Fruit fly (Drosophila melanogaster) whole organism, embryonic: Measurements from ENCODE around the gene CG4210.
A peak's percentile ranks its signal among the peaks of the same experiment; 100 is the strongest.

Experiments used
- Antp ChIP-seq: fragments of 200-800 bp; sonication (Bioruptor generic); optimal IDR thresholded peaks from 3 replicates; lab custom pipeline; 2016; ENCODE audit warnings: missing biosample characterization, missing genetic modification characterization
- C15 ChIP-seq: fragments of 200-800 bp; sonication (Bioruptor generic); IDR thresholded peaks from 3 replicates; pipeline ENCODE4 v1.3.6; 2022; ENCODE audit warnings: missing biosample characterization, missing genetic modification characterization
- CG1024 ChIP-seq: fragments of 200-800 bp; sonication (Bioruptor generic); IDR thresholded peaks from 2 replicates; pipeline ENCODE4 v1.3.6; 2022; ENCODE audit warnings: missing biosample characterization, missing genetic modification characterization
- CG10321 ChIP-seq: fragments of 200-800 bp; sonication (Bioruptor generic); IDR thresholded peaks from 2 replicates; pipeline ENCODE4 v1.3.6; 2022; ENCODE audit warnings: missing biosample characterization, missing genetic modification characterization
- CG10366 ChIP-seq: fragments of 200-800 bp; sonication (Bioruptor generic); IDR thresholded peaks from 2 replicates; pipeline ENCODE4 v1.3.6; 2022; ENCODE audit warnings: missing biosample characterization, missing genetic modification characterization
- CG10565 ChIP-seq: fragments of 200-800 bp; sonication (Bioruptor generic); optimal IDR thresholded peaks from 3 replicates; lab custom pipeline; 2016; ENCODE audit warnings: missing biosample characterization, mild to moderate bottlenecking, missing genetic modification characterization
- CG11247 ChIP-seq: fragments of 200-800 bp; sonication (Bioruptor generic); IDR thresholded peaks from 2 replicates; pipeline ENCODE4 v1.3.6; 2022; ENCODE audit warnings: missing biosample characterization, missing genetic modification characterization
- CG12219 ChIP-seq: fragments of 200-800 bp; sonication (Bioruptor generic); optimal IDR thresholded peaks from 3 replicates; lab custom pipeline; 2018; ENCODE audit warnings: missing biosample characterization, mild to moderate bottlenecking, missing genetic modification characterization
- CG16779 ChIP-seq: fragments of 200-800 bp; sonication (Bioruptor generic); IDR thresholded peaks from 2 replicates; pipeline ENCODE4 v1.3.6; 2022; ENCODE audit warnings: missing biosample characterization, missing genetic modification characterization
- CG17186 ChIP-seq: fragments of 200-800 bp; sonication (Bioruptor generic); optimal IDR thresholded peaks from 3 replicates; lab custom pipeline; 2017; ENCODE audit warnings: missing biosample characterization, missing genetic modification reagents, missing genetic modification characterization
- CG2199 ChIP-seq: fragments of 200-800 bp; sonication (Bioruptor generic); IDR thresholded peaks from 3 replicates; pipeline ENCODE4 v1.3.6; 2022; ENCODE audit warnings: missing biosample characterization, missing genetic modification characterization
- CG2712 ChIP-seq: fragments of 200-800 bp; optimal IDR thresholded peaks from 3 replicates; lab custom pipeline; 2019; ENCODE audit warnings: missing biosample characterization, mild to moderate bottlenecking, missing genetic modification characterization, moderate library complexity
- CG31388 ChIP-seq: fragments of 200-800 bp; sonication (Bioruptor generic); optimal IDR thresholded peaks from 2 replicates; lab custom pipeline; 2016; ENCODE audit warnings: missing biosample characterization, missing genetic modification characterization
- CG32532 ChIP-seq: fragments of 200-800 bp; sonication (Bioruptor generic); IDR thresholded peaks from 2 replicates; pipeline ENCODE4 v1.3.6; 2022; ENCODE audit warnings: missing biosample characterization, missing genetic modification characterization
- CG33213 ChIP-seq: fragments of 200-800 bp; sonication (Bioruptor generic); optimal IDR thresholded peaks from 3 replicates; lab custom pipeline; 2016; ENCODE audit warnings: missing biosample characterization, missing genetic modification characterization
- CG42726 ChIP-seq: fragments of 200-800 bp; sonication (Bioruptor generic); IDR thresholded peaks from 2 replicates; pipeline ENCODE4 v1.3.6; 2022; ENCODE audit warnings: missing biosample characterization, missing genetic modification characterization; ENCODE audit not compliant: partially characterized antibody
- CG4730 ChIP-seq: fragments of 200-800 bp; sonication (Bioruptor generic); IDR thresholded peaks from 2 replicates; pipeline ENCODE4 v1.3.6; 2022; ENCODE audit warnings: missing biosample characterization, missing genetic modification characterization
- CG6254 ChIP-seq: fragments of 200-800 bp; sonication (Bioruptor generic); optimal IDR thresholded peaks from 3 replicates; lab custom pipeline; 2017; ENCODE audit warnings: mild to moderate bottlenecking, missing biosample characterization, missing genetic modification reagents, missing genetic modification characterization
- Drgx ChIP-seq: fragments of 200-800 bp; sonication (Bioruptor generic); IDR thresholded peaks from 2 replicates; pipeline ENCODE4 v1.3.6; 2022; ENCODE audit warnings: missing biosample characterization, missing genetic modification characterization
- Gug ChIP-seq: fragments of 200-800 bp; sonication (Bioruptor generic); IDR thresholded peaks from 4 replicates; pipeline ENCODE4 v1.3.6; 2022; ENCODE audit warnings: missing biosample characterization, missing genetic modification characterization
- Max ChIP-seq: fragments of 200-800 bp; sonication (Bioruptor generic); optimal IDR thresholded peaks from 2 replicates; lab custom pipeline; 2016; ENCODE audit warnings: missing biosample characterization, mild to moderate bottlenecking, missing genetic modification characterization
- Meics ChIP-seq: fragments of 200-800 bp; sonication (Bioruptor generic); optimal IDR thresholded peaks from 2 replicates; lab custom pipeline; 2017; ENCODE audit warnings: missing biosample characterization, mild to moderate bottlenecking, missing genetic modification characterization
- NC2α ChIP-seq: fragments of 200-800 bp; sonication (Bioruptor generic); optimal IDR thresholded peaks from 2 replicates; lab custom pipeline; 2016; ENCODE audit warnings: missing biosample characterization, missing genetic modification characterization
- Sry-δ ChIP-seq: fragments of 200-800 bp; sonication (Bioruptor generic); optimal IDR thresholded peaks from 2 replicates; lab custom pipeline; 2016; ENCODE audit warnings: missing biosample characterization, missing genetic modification characterization
- YL-1 ChIP-seq: fragments of 200-800 bp; sonication (Bioruptor generic); optimal IDR thresholded peaks from 3 replicates; lab custom pipeline; 2017; ENCODE audit warnings: missing biosample characterization, mild to moderate bottlenecking, missing genetic modification characterization
- ac ChIP-seq: fragments of 200-800 bp; sonication (Bioruptor generic); optimal IDR thresholded peaks from 3 replicates; lab custom pipeline; 2017; ENCODE audit warnings: missing biosample characterization, mild to moderate bottlenecking, missing genetic modification characterization
- al ChIP-seq: fragments of 200-800 bp; sonication (Bioruptor generic); IDR thresholded peaks from 2 replicates; pipeline ENCODE4 v1.3.6; 2022; ENCODE audit warnings: missing biosample characterization, missing genetic modification characterization
- aop ChIP-seq: fragments of 200-800 bp; sonication (Bioruptor generic); IDR thresholded peaks from 2 replicates; pipeline ENCODE4 v1.3.6; 2022; ENCODE audit warnings: missing biosample characterization, missing genetic modification characterization
- ap ChIP-seq: fragments of 200-800 bp; sonication (Bioruptor generic); IDR thresholded peaks from 2 replicates; pipeline ENCODE4 v1.3.6; 2022; ENCODE audit warnings: missing biosample characterization, missing genetic modification characterization
- cato ChIP-seq: fragments of 200-800 bp; sonication (Bioruptor generic); optimal IDR thresholded peaks from 2 replicates; lab custom pipeline; 2016; ENCODE audit warnings: missing biosample characterization, missing genetic modification characterization, borderline replicate concordance
- chm ChIP-seq: fragments of 200-800 bp; sonication (Bioruptor generic); IDR thresholded peaks from 2 replicates; pipeline ENCODE4 v1.3.6; 2022; ENCODE audit warnings: missing biosample characterization, missing genetic modification characterization
- dan ChIP-seq: fragments of 200-800 bp; sonication (Bioruptor generic); IDR thresholded peaks from 2 replicates; pipeline ENCODE4 v1.3.6; 2022; ENCODE audit warnings: missing biosample characterization, missing genetic modification characterization
- fd3F ChIP-seq: fragments of 200-800 bp; sonication (Bioruptor generic); optimal IDR thresholded peaks from 2 replicates; lab custom pipeline; 2018; ENCODE audit warnings: missing biosample characterization, mild to moderate bottlenecking, missing genetic modification characterization, moderate library complexity
- gt ChIP-seq: fragments of 200-800 bp; sonication (Bioruptor generic); IDR thresholded peaks from 2 replicates; pipeline ENCODE4 v1.3.6; 2022; ENCODE audit warnings: missing biosample characterization, missing genetic modification characterization
- hbn ChIP-seq: fragments of 200-800 bp; sonication (Bioruptor generic); IDR thresholded peaks from 2 replicates; pipeline ENCODE4 v1.3.6; 2022; ENCODE audit warnings: missing biosample characterization, missing genetic modification characterization; ENCODE audit not compliant: partially characterized antibody
- kah ChIP-seq: fragments of 200-800 bp; sonication (Bioruptor generic); optimal IDR thresholded peaks from 2 replicates; lab custom pipeline; 2018; ENCODE audit warnings: missing biosample characterization, mild to moderate bottlenecking, missing genetic modification characterization
- kay ChIP-seq: fragments of 200-800 bp; sonication (Bioruptor generic); optimal IDR thresholded peaks from 2 replicates; lab custom pipeline; 2016; ENCODE audit warnings: missing biosample characterization, missing genetic modification characterization
- lov ChIP-seq, 2 experiments: fragments of 200-800 bp in 1 of 2; fragments of >200 bp in 1 of 2; sonication (Bioruptor generic) in 1 of 2; IDR thresholded peaks in 1 of 2; optimal IDR thresholded peaks in 1 of 2; 2 replicates in 1 of 2; 3 replicates in 1 of 2; pipeline versions ENCODE4 v1.3.6 to Lab custom; 2017 to 2022; ENCODE audit warnings: missing biosample characterization in 1 of 2, missing genetic modification characterization in 1 of 2
- mld ChIP-seq: fragments of 200-800 bp; sonication (Bioruptor generic); IDR thresholded peaks from 3 replicates; pipeline ENCODE4 v1.3.6; 2022; ENCODE audit warnings: missing biosample characterization, missing genetic modification characterization; ENCODE audit not compliant: partially characterized antibody
- nau ChIP-seq: fragments of 200-800 bp; sonication (Bioruptor generic); optimal IDR thresholded peaks from 3 replicates; lab custom pipeline; 2017; ENCODE audit warnings: missing biosample characterization, mild to moderate bottlenecking, missing genetic modification characterization, missing genetic modification reagents
- nerfin-2 ChIP-seq: fragments of 200-800 bp; sonication (Bioruptor generic); IDR thresholded peaks from 2 replicates; pipeline ENCODE4 v1.3.6; 2022; ENCODE audit warnings: missing biosample characterization, missing genetic modification characterization; ENCODE audit not compliant: partially characterized antibody
- pan ChIP-seq, 4 experiments: fragments of >200 bp in 3 of 4; fragments of 200-800 bp in 1 of 4; sonication (Bioruptor generic) in 1 of 4; optimal IDR thresholded peaks in 3 of 4; IDR thresholded peaks in 1 of 4; 2 replicates each; pipeline versions ENCODE4 v1.3.6 to Lab custom; 2017 to 2022; ENCODE audit warnings: missing biosample characterization in 2 of 4, missing genetic modification characterization in 2 of 4, mixed read lengths in 1 of 4
- prd ChIP-seq, 3 experiments: fragments of >200 bp in 2 of 3; fragments of 200-800 bp in 1 of 3; sonication (Bioruptor generic) in 1 of 3; optimal IDR thresholded peaks in 2 of 3; IDR thresholded peaks in 1 of 3; 2 replicates in 2 of 3; 3 replicates in 1 of 3; pipeline versions ENCODE4 v1.3.6 to Lab custom; 2017 to 2022; ENCODE audit warnings: missing biosample characterization in 1 of 3, missing genetic modification characterization in 1 of 3
- salm ChIP-seq: fragments of 200-800 bp; sonication (Bioruptor generic); optimal IDR thresholded peaks from 2 replicates; lab custom pipeline; 2018; ENCODE audit warnings: missing biosample characterization, mild to moderate bottlenecking, missing genetic modification characterization
- tio ChIP-seq: fragments of 200-800 bp; sonication (Bioruptor generic); optimal IDR thresholded peaks from 2 replicates; lab custom pipeline; 2017; ENCODE audit warnings: missing biosample characterization, missing genetic modification characterization, inconsistent platforms
- trh ChIP-seq: fragments of 200-800 bp; sonication (Bioruptor generic); optimal IDR thresholded peaks from 2 replicates; lab custom pipeline; 2016; ENCODE audit warnings: missing biosample characterization, missing genetic modification characterization

CG4210 gene

DNA sequence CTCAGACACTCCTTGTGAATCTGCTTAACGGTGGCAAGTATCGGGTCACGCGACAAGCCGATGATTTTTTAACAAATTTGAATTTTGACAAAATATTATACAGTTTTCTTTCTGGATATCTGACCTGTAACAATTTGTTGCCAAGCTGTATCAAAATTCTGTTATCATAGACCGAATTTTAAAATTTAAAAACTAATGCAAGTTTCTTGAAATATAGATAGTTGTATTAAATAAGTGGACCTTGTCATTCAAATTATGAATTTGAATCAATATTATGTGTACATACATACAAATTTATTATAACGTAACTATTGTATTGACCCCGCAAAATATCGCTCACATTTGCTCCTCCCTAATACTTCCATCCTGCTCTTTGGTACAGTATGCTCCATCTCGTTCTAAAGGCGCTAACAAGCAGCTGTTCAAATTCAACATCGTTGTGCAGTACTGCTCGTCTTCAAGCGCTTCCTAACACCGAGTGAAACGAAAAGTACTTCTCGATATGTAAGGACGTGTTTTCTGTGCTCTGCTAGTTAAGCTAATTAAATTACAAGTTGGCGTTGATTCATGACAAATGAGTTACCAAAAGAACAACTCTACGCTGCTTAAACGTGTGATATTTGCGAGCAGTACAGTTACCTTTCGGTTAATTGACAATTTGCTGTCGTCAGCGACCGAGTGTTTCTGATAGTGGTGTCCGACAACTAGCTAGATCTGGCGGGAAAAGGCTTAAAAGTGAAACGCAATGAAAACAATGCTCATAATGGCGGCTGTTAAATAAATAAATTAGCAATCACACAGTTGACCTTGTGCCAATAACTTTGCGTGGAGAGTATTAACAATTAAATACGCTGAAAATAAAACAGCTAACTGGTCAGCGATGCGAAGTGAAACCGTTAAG is 17.4 kb upstream of the CG4210 start, which contains the start of the genes Kpc1 and CG42542 (continued):
- TF ChIP-seq ap (GFP tag; lab: Robert Waterston, UW) (no peak), Max (GFP tag; lab: Kevin White, UChicago) (peak; percentile 77), CG33213 (GFP tag; lab: Kevin White, UChicago) (peak; percentile 54), tio (GFP tag; lab: Kevin White, UChicago) (peak; percentile 83), prd (optimal IDR thresholded peaks at IDR 0.05; lab: Kevin White, UChicago) (no peak), prd (GFP tag; IDR thresholded peaks at IDR 0.05; lab: Robert Waterston, UW) (peak; percentile 75), kay (GFP tag; lab: Kevin White, UChicago) (peak; percentile 56), CG10321 (peak; percentile 86), nau (GFP tag; lab: Kevin White, UChicago) (no peak), mld (peak; percentile 59; the same call in 1 of the 3 replicates), aop (GFP tag; lab: Robert Waterston, UW) (no peak), CG10565 (GFP tag; lab: Kevin White, UChicago) (no peak), CG16779 (peak; percentile 41; the same call in 1 of the 2 replicates), CG4730 (GFP tag; lab: Robert Waterston, UW) (peak; percentile 45; the same call in 1 of the 2 replicates), gt (GFP tag; lab: Robert Waterston, UW) (no peak), fd3F (GFP tag; lab: Kevin White, UChicago) (peak; percentile 29), trh (peak; percentile 58), Gug (GFP tag; lab: Robert Waterston, UW) (peak; percentile 62; the same call in 3 of the 4 replicates), CG31388 (GFP tag; lab: Kevin White, UChicago) (peak; percentile 37), CG2712 (peak; percentile 31), Sry-δ (peak; percentile 98), cato (GFP tag; lab: Kevin White, UChicago) (peak; percentile 74), Antp (GFP tag; lab: Kevin White, UChicago) (peak; percentile 49), dan (no peak), kah (no peak), YL-1 (GFP tag; lab: Kevin White, UChicago) (peak; percentile 63), hbn (peak; percentile 89), chm (GFP tag; lab: Robert Waterston, UW) (peak; percentile 64; the same call in 1 of the 2 replicates), C15 (no peak), CG10366 (GFP tag; lab: Robert Waterston, UW) (peak; percentile 61), CG6254 (GFP tag; lab: Kevin White, UChicago) (no peak), CG11247 (GFP tag; lab: Robert Waterston, UW) (peak; percentile 69), salm (tag; lab: Kevin White, UChicago) (no peak), CG17186 (GFP tag; lab: Kevin White, UChicago) (peak; percentile 20), nerfin-2 (GFP tag; lab: Robert Waterston, UW) (peak; percentile 70), Meics (peak; percentile 64), NC2α (peak; percentile 19), pan (optimal IDR thresholded peaks at IDR 0.05; lab: Kevin White, UChicago) (no peak), pan (GFP tag; optimal IDR thresholded peaks at IDR 0.05 in 1 of 2, IDR thresholded peaks at IDR 0.05 in 1 of 2) (peak in 1 of 2 experiments; percentile 65), CG12219 (GFP tag; lab: Kevin White, UChicago) (no peak), al (peak; percentile 27; the same call in 1 of the 2 replicates), lov (optimal IDR thresholded peaks at IDR 0.05; lab: Kevin White, UChicago) (no peak), lov (GFP tag; IDR thresholded peaks at IDR 0.05; lab: Robert Waterston, UW) (no peak), CG1024 (GFP tag; lab: Robert Waterston, UW) (no peak), CG2199 (GFP tag; lab: Robert Waterston, UW) (0 out of 3 replicates have a peak, but pooled peaks have one; percentile 47), ac (GFP tag; lab: Kevin White, UChicago) (no peak), Drgx (no peak), CG42726 (peak; percentile 84), CG32532 (GFP tag; lab: Robert Waterston, UW) (peak; percentile 74)
